Worm (Caenorhabditis elegans): ENCODE data around the gene hlb-1.

ce11 chrX:13885131-13885530, 2.6 kb upstream of the hlb-1 start:
- TF ChIP-seq him-1 (tag; optimal IDR thresholded peaks at IDR 0.05): no peak
- no peak for TF ChIP-seq W03F9.2 (tag; optimal IDR thresholded peaks at IDR 0.05)
- no peak for TF ChIP-seq dao-5 (tag; optimal IDR thresholded peaks at IDR 0.05)
